Fruit fly (Drosophila melanogaster): Measurements from ENCODE around the gene Pglym78.

Gene Pglym78

DNA sequence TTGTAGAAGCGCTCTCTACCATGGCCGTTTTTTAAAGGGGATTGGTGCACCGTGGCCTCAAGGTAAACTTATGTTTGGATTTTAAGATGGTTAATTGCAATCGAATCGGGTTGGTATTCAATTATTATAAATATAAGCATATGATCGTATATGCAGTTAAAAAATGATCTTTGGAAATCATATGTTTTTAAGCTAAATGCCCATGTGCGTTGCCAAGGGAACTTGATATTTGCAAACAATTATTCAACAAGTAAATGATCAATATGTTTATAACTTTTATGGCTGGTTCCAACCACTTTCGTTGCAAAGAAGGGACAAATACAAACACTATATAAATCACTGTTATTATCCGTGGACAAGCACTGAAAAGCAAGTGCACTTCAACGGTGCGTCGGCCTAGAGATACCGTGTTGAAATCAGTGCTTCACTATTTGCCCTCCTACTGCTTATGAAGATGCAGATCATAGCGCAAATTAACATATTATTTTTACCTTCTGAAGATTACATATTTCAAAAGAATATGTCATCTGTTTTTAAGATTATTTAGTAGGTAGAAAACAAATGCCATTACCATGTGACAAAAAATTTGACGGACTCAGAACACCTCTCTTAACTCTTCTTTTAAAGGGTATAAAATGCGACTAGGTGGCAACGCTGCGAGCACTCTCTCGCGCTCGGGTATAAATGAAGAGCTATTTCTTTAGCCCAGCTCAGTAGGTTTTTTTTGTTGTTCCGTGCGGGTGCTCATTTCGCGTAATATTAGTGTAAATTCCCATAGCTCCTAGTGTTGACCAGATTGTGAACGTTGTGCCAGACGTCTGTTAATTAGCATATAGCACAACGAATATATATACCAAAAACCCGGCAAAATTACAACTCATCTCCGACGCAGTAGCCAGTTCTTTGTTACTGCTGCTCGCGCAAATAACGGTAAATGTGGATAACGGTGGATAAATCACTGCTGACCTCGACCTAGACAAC, 9.7 kb downstream of the Pglym78 start, which contains the start of gene rdog (continued):
- TF ChIP-seq knrl (GFP tag; IDR thresholded peaks at IDR 0.05; ENCODE audit: partially characterized antibody) (no peak; the same call in 2 of the 3 replicates), CG8281 (tag; optimal IDR thresholded peaks at IDR 0.05) (peak; percentile 25), B-H1 (GFP tag; IDR thresholded peaks at IDR 0.05) (peak; percentile 17; the same call in 1 of the 3 replicates), amos (GFP tag; IDR thresholded peaks at IDR 0.05; ENCODE audit: partially characterized antibody) (peak; percentile 43; the same call in 1 of the 2 replicates), chm (GFP tag; IDR thresholded peaks at IDR 0.05) (0 out of 2 replicates have a peak, but pooled peaks have one; percentile 36), esg (GFP tag; conservative IDR thresholded peaks at IDR 0.05) (peak; percentile 43; the same call in 1 of the 2 replicates), Six4 (GFP tag; optimal IDR thresholded peaks at IDR 0.05) (peak; percentile 75), Ravus (GFP tag; IDR thresholded peaks at IDR 0.05) (no peak), CG2129 (GFP tag; IDR thresholded peaks at IDR 0.05; ENCODE audit: partially characterized antibody) (no peak), hbn (GFP tag; IDR thresholded peaks at IDR 0.05; ENCODE audit: partially characterized antibody) (no peak), nau (GFP tag; optimal IDR thresholded peaks at IDR 0.05) (peak; percentile 75), grau (tag; optimal IDR thresholded peaks at IDR 0.05) (peak; percentile 83), Lhr (GFP tag; optimal IDR thresholded peaks at IDR 0.05) (peak; percentile 34), CG1792 (GFP tag; optimal IDR thresholded peaks at IDR 0.05) (peak; percentile 61), Dip3 (GFP tag; optimal IDR thresholded peaks at IDR 0.05) (peak; percentile 80), sr (GFP tag; IDR thresholded peaks at IDR 0.05) (no peak), zen (tag; optimal IDR thresholded peaks at IDR 0.05) (peak; percentile 77), wek (GFP tag; optimal IDR thresholded peaks at IDR 0.05) (peak; percentile 11), CG11504 (tag; optimal IDR thresholded peaks at IDR 0.05) (peak; percentile 75), CG9817 (tag; optimal IDR thresholded peaks at IDR 0.05) (peak; percentile 79), CG10147 (GFP tag; optimal IDR thresholded peaks at IDR 0.05) (peak; percentile 80), Optix (GFP tag; IDR thresholded peaks at IDR 0.05) (peak; percentile 72; the same call in 2 of the 3 replicates), fu2 (GFP tag; optimal IDR thresholded peaks at IDR 0.05) (peak; percentile 65), CG9727 (GFP tag; optimal IDR thresholded peaks at IDR 0.05) (peak; percentile 89), Dip2 (GFP tag; IDR thresholded peaks at IDR 0.05) (no peak), CG6683 (GFP tag; optimal IDR thresholded peaks at IDR 0.05) (no peak), Nf-YC (tag; optimal IDR thresholded peaks at IDR 0.05) (peak; percentile 71), phol (tag; optimal IDR thresholded peaks at IDR 0.05) (peak; percentile 69), Med (GFP tag) (peak; percentile 85), CoRest (tag; optimal IDR thresholded peaks at IDR 0.05) (peak; percentile 86), repo (GFP tag; optimal IDR thresholded peaks at IDR 0.05) (peak; percentile 24), Aef1 (GFP tag; IDR thresholded peaks at IDR 0.05) (peak; percentile 42; the same call in 1 of the 3 replicates), CG4854 (GFP tag; optimal IDR thresholded peaks at IDR 0.05) (peak; percentile 74), cad (GFP tag; optimal IDR thresholded peaks at IDR 0.05) (no peak), CG18262 (tag; optimal IDR thresholded peaks at IDR 0.05) (peak; percentile 60), CG1024 (GFP tag; IDR thresholded peaks at IDR 0.05) (peak; percentile 31; the same call in 1 of the 2 replicates), rib (GFP tag; IDR thresholded peaks at IDR 0.05) (peak; percentile 27; the same call in 1 of the 2 replicates), CG14965 (GFP tag; optimal IDR thresholded peaks at IDR 0.05; ENCODE audit: borderline replicate concordance) (no peak), az2 (GFP tag; optimal IDR thresholded peaks at IDR 0.05) (peak; percentile 88), ac (GFP tag; optimal IDR thresholded peaks at IDR 0.05) (peak; percentile 66), MBD-R2 (GFP tag; IDR thresholded peaks at IDR 0.05) (peak; percentile 42), CG33557 (GFP tag; optimal IDR thresholded peaks at IDR 0.05) (peak; percentile 81), crc (GFP tag; optimal IDR thresholded peaks at IDR 0.05) (peak; percentile 58), nmo (GFP tag; optimal IDR thresholded peaks at IDR 0.05) (no peak), CG15514 (GFP tag; optimal IDR thresholded peaks at IDR 0.05) (peak; percentile 67), CG10462 (GFP tag; optimal IDR thresholded peaks at IDR 0.05) (peak; percentile 75), Rx (GFP tag; IDR thresholded peaks at IDR 0.05) (peak; percentile 42; the same call in 1 of the 2 replicates)

Measured in whole organism, embryonic.